Fruit fly (Drosophila melanogaster) whole organism, pupa: Measurements from ENCODE around the gene CG5280.
A peak's percentile ranks its signal among the peaks of the same experiment; 100 is the strongest.

Experiments used
- CG12605 ChIP-seq: fragments of 200-800 bp; sonication (Bioruptor generic); IDR thresholded peaks from 2 replicates; pipeline ENCODE4 v1.3.6; 2022; ENCODE audit warnings: missing biosample characterization, missing genetic modification characterization
- CG13204 ChIP-seq: fragments of 200-800 bp; sonication (Bioruptor generic); optimal IDR thresholded peaks from 2 replicates; lab custom pipeline; 2018; ENCODE audit warnings: missing biosample characterization, mild to moderate bottlenecking, missing genetic modification characterization, moderate library complexity
- CG14655 ChIP-seq: fragments of 200-800 bp; sonication (Bioruptor generic); optimal IDR thresholded peaks from 3 replicates; lab custom pipeline; 2017; ENCODE audit warnings: mild to moderate bottlenecking, missing biosample characterization, missing genetic modification reagents, missing genetic modification characterization
- CG15710 ChIP-seq: fragments of 200-800 bp; sonication (Bioruptor generic); optimal IDR thresholded peaks from 2 replicates; lab custom pipeline; 2018; ENCODE audit warnings: missing biosample characterization, mild to moderate bottlenecking, missing genetic modification characterization, moderate library complexity
- CG17806 ChIP-seq: fragments of 200-800 bp; sonication (Bioruptor generic); optimal IDR thresholded peaks from 2 replicates; lab custom pipeline; 2018; ENCODE audit warnings: missing biosample characterization, mild to moderate bottlenecking, missing genetic modification characterization, moderate library complexity
- CG34367 ChIP-seq: fragments of 200-800 bp; sonication (Bioruptor generic); optimal IDR thresholded peaks from 2 replicates; lab custom pipeline; 2018; ENCODE audit warnings: missing biosample characterization, mild to moderate bottlenecking, missing genetic modification characterization
- CG4496 ChIP-seq: fragments of 200-800 bp; sonication (Bioruptor generic); IDR thresholded peaks from 3 replicates; pipeline ENCODE4 v1.3.6; 2022; ENCODE audit warnings: missing biosample characterization, missing genetic modification characterization
- CG8159 ChIP-seq: fragments of 200-800 bp; sonication (Bioruptor generic); optimal IDR thresholded peaks from 3 replicates; lab custom pipeline; 2018; ENCODE audit warnings: missing biosample characterization, mild to moderate bottlenecking, missing genetic modification characterization, moderate library complexity
- CG8301 ChIP-seq: fragments of 200-800 bp; sonication (Bioruptor generic); optimal IDR thresholded peaks from 2 replicates; lab custom pipeline; 2018; ENCODE audit warnings: missing biosample characterization, mild to moderate bottlenecking, missing genetic modification characterization
- D1 ChIP-seq: fragments of 200-800 bp; sonication (Bioruptor generic); optimal IDR thresholded peaks from 2 replicates; lab custom pipeline; 2018; ENCODE audit warnings: missing biosample characterization, mild to moderate bottlenecking, missing genetic modification characterization, moderate library complexity
- EcR ChIP-seq: fragments of 200-800 bp; sonication (Bioruptor generic); optimal IDR thresholded peaks from 3 replicates; lab custom pipeline; 2019; ENCODE audit warnings: missing biosample characterization, missing genetic modification characterization, mild to moderate bottlenecking, moderate library complexity, missing genetic modification reagents
- gl ChIP-seq: fragments of 200-800 bp; sonication (Bioruptor generic); optimal IDR thresholded peaks from 2 replicates; lab custom pipeline; 2018; ENCODE audit warnings: missing biosample characterization, mild to moderate bottlenecking, missing genetic modification characterization
- rn ChIP-seq: fragments of 200-800 bp; sonication (Bioruptor generic); IDR thresholded peaks from 2 replicates; pipeline ENCODE4 v1.3.6; 2022; ENCODE audit warnings: missing biosample characterization, missing genetic modification characterization

DNA sequence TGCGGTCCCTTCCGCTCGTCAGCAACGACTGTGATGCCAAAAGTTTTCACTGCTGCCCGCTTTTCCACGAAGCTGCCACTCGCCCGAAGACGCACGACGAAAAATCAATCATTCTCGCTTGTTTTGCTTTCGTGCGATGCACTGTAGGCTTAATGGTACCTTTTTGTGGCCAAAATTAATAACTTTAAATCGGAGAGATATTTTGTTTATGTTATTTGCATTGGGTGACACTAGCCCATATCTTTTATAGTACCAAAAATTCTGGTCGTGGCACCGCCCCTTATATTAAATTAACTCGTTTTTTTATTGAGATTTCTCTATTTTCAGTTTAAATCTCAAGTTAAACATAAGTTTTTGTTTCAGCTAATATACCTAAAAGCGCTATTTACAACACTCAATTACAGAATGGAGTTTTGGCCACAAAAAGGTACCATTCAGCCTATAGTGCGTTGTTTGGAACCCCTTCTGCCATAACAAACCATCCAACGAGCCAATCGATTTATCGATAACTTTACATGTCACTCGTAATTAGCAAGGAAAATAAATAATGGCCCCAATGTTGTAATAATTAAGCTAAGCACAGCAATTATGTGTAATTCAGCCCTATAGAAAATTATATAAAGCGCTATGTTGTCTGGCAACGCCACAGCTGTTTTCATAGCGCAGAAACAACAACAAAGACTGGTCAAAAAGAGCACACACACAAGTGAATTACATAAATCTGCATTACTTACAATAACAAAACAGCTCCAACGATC is 36.6 kb downstream of the CG5280 start:
- TF ChIP-seq CG34367 (tag; lab: Kevin White, UChicago) = peak; percentile 34
- TF ChIP-seq CG15710 = peak; percentile 38
- TF ChIP-seq EcR (GFP tag; lab: Kevin White, UChicago) = no peak
- peak; percentile 53 for TF ChIP-seq CG17806 (tag; lab: Kevin White, UChicago)
- TF ChIP-seq CG14655 (GFP tag; lab: Kevin White, UChicago) = peak; percentile 81
- TF ChIP-seq CG13204 (GFP tag; lab: Kevin White, UChicago) = no peak
- TF ChIP-seq gl (tag; lab: Kevin White, UChicago) = peak; percentile 21
- peak; percentile 83 for TF ChIP-seq CG8301 (tag; lab: Kevin White, UChicago)
- TF ChIP-seq CG8159 (tag; lab: Kevin White, UChicago) = peak; percentile 72
- TF ChIP-seq CG4496 (GFP tag; lab: Robert Waterston, UW) = peak; percentile 75
- TF ChIP-seq CG12605 (GFP tag; lab: Robert Waterston, UW) = no peak
- no peak for TF ChIP-seq rn (GFP tag; lab: Robert Waterston, UW)
- peak; percentile 70 for TF ChIP-seq D1
